Worm (Caenorhabditis elegans): ENCODE results near the gene sre-6.

The sre-6 gene

ce11 chrV:10757128-10757527 is 5.5 kb downstream of the sre-6 start:
- TF ChIP-seq pros-1 (tag; optimal IDR thresholded peaks at IDR 0.05) (no peak), rnt-1 (tag; optimal IDR thresholded peaks at IDR 0.05) (no peak)

ce11 chrV:10756698-10757097 is 5.9 kb downstream of the sre-6 start, which contains the start of gene irld-6:
irld-6 (minus strand) TSS chrV:10756798.
- no peak for TF ChIP-seq pha-4 (tag; optimal IDR thresholded peaks at IDR 0.05)

- no peak for TF ChIP-seq ceh-18 (tag; optimal IDR thresholded peaks at IDR 0.05)
- no peak for TF ChIP-seq ztf-16 (tag; optimal IDR thresholded peaks at IDR 0.05)
- no peak for TF ChIP-seq pax-1 (tag; optimal IDR thresholded peaks at IDR 0.05)
- TF ChIP-seq F13H6.1 (tag; optimal IDR thresholded peaks at IDR 0.05): no peak
- TF ChIP-seq unc-86 (tag; optimal IDR thresholded peaks at IDR 0.05): no peak
- no peak for TF ChIP-seq pqm-1 (tag; optimal IDR thresholded peaks at IDR 0.05)
- no peak for TF ChIP-seq pros-1 (tag; optimal IDR thresholded peaks at IDR 0.05)
- no peak for TF ChIP-seq nhr-11 (tag; optimal IDR thresholded peaks at IDR 0.05)
- TF ChIP-seq ets-4 (tag; optimal IDR thresholded peaks at IDR 0.05): no peak
- no peak for TF ChIP-seq tbx-2 (tag; optimal IDR thresholded peaks at IDR 0.05)
- TF ChIP-seq ceh-30 (tag; optimal IDR thresholded peaks at IDR 0.05): no peak
- no peak for TF ChIP-seq K02D7.2 (tag; optimal IDR thresholded peaks at IDR 0.05)
- no peak for TF ChIP-seq lin-11 (tag; optimal IDR thresholded peaks at IDR 0.05)
- TF ChIP-seq pha-2 (tag; optimal IDR thresholded peaks at IDR 0.05): no peak
- TF ChIP-seq tbx-7 (tag; optimal IDR thresholded peaks at IDR 0.05): no peak
- TF ChIP-seq hlh-15 (tag; optimal IDR thresholded peaks at IDR 0.05): no peak
- TF ChIP-seq ceh-22 (tag; optimal IDR thresholded peaks at IDR 0.05): no peak
- no peak for TF ChIP-seq hlh-13 (GFP tag; optimal IDR thresholded peaks at IDR 0.05)
- no peak for TF ChIP-seq madf-2 (tag; optimal IDR thresholded peaks at IDR 0.05)
- TF ChIP-seq elt-4 (tag; optimal IDR thresholded peaks at IDR 0.05): no peak
Observed at ce11 chrV:10754050-10754449, 8.5 kb downstream of the sre-6 start, which contains the start of gene F28H7.7. F28H7.7 (minus strand) TSS chrV:10754150.

- TF ChIP-seq elt-4 (tag; optimal IDR thresholded peaks at IDR 0.05): no peak
- TF ChIP-seq elt-2 (tag; optimal IDR thresholded peaks at IDR 0.05): peak; percentile 78
- no peak for TF ChIP-seq ahr-1 (tag; optimal IDR thresholded peaks at IDR 0.05)
- TF ChIP-seq dve-1 (tag; optimal IDR thresholded peaks at IDR 0.05): no peak
- TF ChIP-seq dmd-4 (tag; optimal IDR thresholded peaks at IDR 0.05; ENCODE audit: borderline replicate concordance): no peak
- no peak for TF ChIP-seq F13H6.1 (tag; optimal IDR thresholded peaks at IDR 0.05)
Observed at ce11 chrV:10750630-10751029, 12.0 kb downstream of the sre-6 start, which contains the start of gene F28H7.3. F28H7.3 (minus strand) TSS chrV:10750788.

ce11 chrV:10747263-10747951 is 15.2 kb downstream of the sre-6 start, which contains the start of the genes selt-1.2 and F28H7.2:
selt-1.2 (minus strand) TSS chrV:10747363.
F28H7.2 (plus strand) TSS chrV:10747901.
- TF ChIP-seq ceh-48 (tag; optimal IDR thresholded peaks at IDR 0.05): no peak
- TF ChIP-seq fkh-6 (tag; optimal IDR thresholded peaks at IDR 0.05): no peak

ce11 chrV:10745034-10745433 is 17.6 kb downstream of the sre-6 start, which contains the start of gene srj-21:
srj-21 (plus strand) TSS chrV:10745334.
- no peak for TF ChIP-seq pros-1 (tag; optimal IDR thresholded peaks at IDR 0.05)
- TF ChIP-seq sdc-2 (tag; optimal IDR thresholded peaks at IDR 0.05): no peak
- no peak for TF ChIP-seq C38D4.7 (GFP tag; optimal IDR thresholded peaks at IDR 0.05)
- no peak for TF ChIP-seq unc-55 (GFP tag; optimal IDR thresholded peaks at IDR 0.05)
- TF ChIP-seq sox-2 (GFP tag; IDR thresholded peaks at IDR 0.05): no peak
- no peak for TF ChIP-seq nhr-232 (tag; optimal IDR thresholded peaks at IDR 0.05)
- no peak for TF ChIP-seq sox-4 (tag; optimal IDR thresholded peaks at IDR 0.05)
- TF ChIP-seq fax-1 (tag; optimal IDR thresholded peaks at IDR 0.05): no peak
- no peak for TF ChIP-seq mec-3 (tag; optimal IDR thresholded peaks at IDR 0.05; ENCODE audit: borderline replicate concordance)
- no peak for TF ChIP-seq lin-11 (tag; optimal IDR thresholded peaks at IDR 0.05)
- TF ChIP-seq ref-2 (tag; optimal IDR thresholded peaks at IDR 0.05): no peak
- TF ChIP-seq rnt-1 (tag; optimal IDR thresholded peaks at IDR 0.05): no peak
- TF ChIP-seq Y22D7AL.16 (tag; optimal IDR thresholded peaks at IDR 0.05): no peak
- no peak for TF ChIP-seq ama-1 (optimal IDR thresholded peaks at IDR 0.05)
- TF ChIP-seq ceh-19 (GFP tag; optimal IDR thresholded peaks at IDR 0.05): no peak
- no peak for TF ChIP-seq K02D7.2 (tag; optimal IDR thresholded peaks at IDR 0.05)
- no peak for TF ChIP-seq ceh-14 (tag; optimal IDR thresholded peaks at IDR 0.05)
- TF ChIP-seq ceh-22 (tag; optimal IDR thresholded peaks at IDR 0.05): no peak
